Worm (Caenorhabditis elegans): Measurements from ENCODE around the gene M03C11.3.
A peak's percentile ranks its signal among the peaks of the same experiment; 100 is the strongest.

The M03C11.3 gene

ce11 chrIII:10359916-10360315, 45.0 kb upstream of the M03C11.3 start:
- no peak for TF ChIP-seq fos-1 (tag; optimal IDR thresholded peaks at IDR 0.05)
- no peak for TF ChIP-seq alr-1 (tag; optimal IDR thresholded peaks at IDR 0.05)
- TF ChIP-seq nhr-23 (tag; optimal IDR thresholded peaks at IDR 0.05), result no peak
- TF ChIP-seq R02D3.7 (tag; optimal IDR thresholded peaks at IDR 0.05), result no peak
- TF ChIP-seq mdl-1 (tag; optimal IDR thresholded peaks at IDR 0.05), result no peak
- TF ChIP-seq mab-5 (tag; optimal IDR thresholded peaks at IDR 0.05), result no peak
- no peak for TF ChIP-seq nhr-12 (tag; optimal IDR thresholded peaks at IDR 0.05)
- no peak for TF ChIP-seq snpc-4 (tag; optimal IDR thresholded peaks at IDR 0.05)
- no peak for TF ChIP-seq F13H6.1 (tag; optimal IDR thresholded peaks at IDR 0.05)
- no peak for TF ChIP-seq ceh-16 (tag; optimal IDR thresholded peaks at IDR 0.05)
- no peak for TF ChIP-seq blmp-1 (tag; optimal IDR thresholded peaks at IDR 0.05; ENCODE audit: insufficient read depth)
- no peak for TF ChIP-seq nhr-10 (tag; optimal IDR thresholded peaks at IDR 0.05)
- no peak for TF ChIP-seq nhr-77 (tag; optimal IDR thresholded peaks at IDR 0.05)
- no peak for TF ChIP-seq elt-3 (tag; optimal IDR thresholded peaks at IDR 0.05)
- TF ChIP-seq nhr-6 (tag; optimal IDR thresholded peaks at IDR 0.05), result no peak
- no peak for TF ChIP-seq aly-2 (tag; optimal IDR thresholded peaks at IDR 0.05)
- TF ChIP-seq sma-3 (GFP tag; optimal IDR thresholded peaks at IDR 0.05), result no peak

ce11 chrIII:10361456-10361855, 43.4 kb upstream of the M03C11.3 start:
- TF ChIP-seq nhr-237 (tag; optimal IDR thresholded peaks at IDR 0.05), result no peak
- TF ChIP-seq skn-1 (tag; optimal IDR thresholded peaks at IDR 0.05), result no peak
- TF ChIP-seq elt-1 (tag; optimal IDR thresholded peaks at IDR 0.05), result no peak
- no peak for TF ChIP-seq nhr-21 (tag; optimal IDR thresholded peaks at IDR 0.05)
- no peak for TF ChIP-seq nhr-23 (tag; optimal IDR thresholded peaks at IDR 0.05)
- no peak for TF ChIP-seq unc-55 (GFP tag; optimal IDR thresholded peaks at IDR 0.05)
- TF ChIP-seq ztf-4 (tag; optimal IDR thresholded peaks at IDR 0.05), result no peak
- TF ChIP-seq nhr-129 (tag; optimal IDR thresholded peaks at IDR 0.05), result no peak
- no peak for TF ChIP-seq lsy-2 (tag; optimal IDR thresholded peaks at IDR 0.05)
- TF ChIP-seq nhr-11 (tag; optimal IDR thresholded peaks at IDR 0.05), result no peak
- no peak for TF ChIP-seq snpc-4 (tag; optimal IDR thresholded peaks at IDR 0.05)

- peak in 1 of 2 experiments; percentile 47 for TF ChIP-seq lsy-2 (tag; optimal IDR thresholded peaks at IDR 0.05)
- no peak for TF ChIP-seq nhr-10 (tag; optimal IDR thresholded peaks at IDR 0.05)
Observed at ce11 chrIII:10362920-10363319, 42.0 kb upstream of the M03C11.3 start.

- TF ChIP-seq mdl-1 (tag; optimal IDR thresholded peaks at IDR 0.05) (no peak), ceh-16 (tag; optimal IDR thresholded peaks at IDR 0.05) (no peak), ztf-1 (GFP tag; conservative IDR thresholded peaks at IDR 0.05) (no peak), zag-1 (tag; optimal IDR thresholded peaks at IDR 0.05) (no peak), unc-55 (GFP tag; optimal IDR thresholded peaks at IDR 0.05) (no peak), snpc-4 (tag; optimal IDR thresholded peaks at IDR 0.05) (no peak), ceh-82 (tag; optimal IDR thresholded peaks at IDR 0.05) (no peak), ztf-11 (tag; optimal IDR thresholded peaks at IDR 0.05) (no peak), nhr-11 (tag; optimal IDR thresholded peaks at IDR 0.05) (no peak), sem-4 (tag; optimal IDR thresholded peaks at IDR 0.05) (no peak), sma-9 (GFP tag; optimal IDR thresholded peaks at IDR 0.05) (no peak), sma-9 (tag; optimal IDR thresholded peaks at IDR 0.05) (no peak), nhr-23 (tag; optimal IDR thresholded peaks at IDR 0.05) (no peak), lsy-2 (tag; optimal IDR thresholded peaks at IDR 0.05) (no peak), unc-39 (tag; optimal IDR thresholded peaks at IDR 0.05) (no peak)
Observed at ce11 chrIII:10364656-10365055, 40.2 kb upstream of the M03C11.3 start, which contains the start of gene tbc-8. Gene tbc-8, plus strand, starts transcription at chrIII:10364956.

ce11 chrIII:10367355-10367909, 37.4 kb upstream of the M03C11.3 start:
- TF ChIP-seq nhr-129 (tag; optimal IDR thresholded peaks at IDR 0.05), result peak; percentile 18
- peak; percentile 44 for TF ChIP-seq unc-55 (GFP tag; optimal IDR thresholded peaks at IDR 0.05)
- no peak for TF ChIP-seq lin-39 (tag; optimal IDR thresholded peaks at IDR 0.05)
- TF ChIP-seq R02D3.7 (tag; optimal IDR thresholded peaks at IDR 0.05), result no peak
- no peak for TF ChIP-seq ceh-82 (tag; optimal IDR thresholded peaks at IDR 0.05)
- no peak for TF ChIP-seq aly-2 (tag; optimal IDR thresholded peaks at IDR 0.05)
- no peak for TF ChIP-seq lin-11 (tag; optimal IDR thresholded peaks at IDR 0.05)
- peak; percentile 45 for TF ChIP-seq C34F6.9 (tag; optimal IDR thresholded peaks at IDR 0.05)
- no peak for TF ChIP-seq nhr-12 (tag; optimal IDR thresholded peaks at IDR 0.05)
- no peak for TF ChIP-seq unc-62 (GFP tag; optimal IDR thresholded peaks at IDR 0.05)
- no peak for TF ChIP-seq ztf-11 (tag; optimal IDR thresholded peaks at IDR 0.05)
- TF ChIP-seq lin-13 (GFP tag; optimal IDR thresholded peaks at IDR 0.05), result no peak
- TF ChIP-seq dmd-4 (tag; optimal IDR thresholded peaks at IDR 0.05), result no peak
- no peak for TF ChIP-seq ztf-4 (tag; optimal IDR thresholded peaks at IDR 0.05)
- TF ChIP-seq ztf-1 (GFP tag; conservative IDR thresholded peaks at IDR 0.05), result no peak
- TF ChIP-seq mbf-1 (tag; optimal IDR thresholded peaks at IDR 0.05), result no peak
- no peak for TF ChIP-seq mab-5 (tag; optimal IDR thresholded peaks at IDR 0.05)
- no peak for TF ChIP-seq nhr-6 (tag; optimal IDR thresholded peaks at IDR 0.05)
- TF ChIP-seq unc-39 (tag; optimal IDR thresholded peaks at IDR 0.05), result no peak
- peak; percentile 10 for TF ChIP-seq zag-1 (tag; optimal IDR thresholded peaks at IDR 0.05)
- no peak for TF ChIP-seq sma-9 (GFP tag; optimal IDR thresholded peaks at IDR 0.05)
- TF ChIP-seq sma-9 (tag; optimal IDR thresholded peaks at IDR 0.05), result no peak
- no peak for TF ChIP-seq ama-1 (optimal IDR thresholded peaks at IDR 0.05)
- peak in 1 of 2 experiments; percentile 24 for TF ChIP-seq lsy-2 (tag; optimal IDR thresholded peaks at IDR 0.05)
- no peak for TF ChIP-seq Y55F3AM.14 (GFP tag; optimal IDR thresholded peaks at IDR 0.05)
- TF ChIP-seq snpc-4 (tag; optimal IDR thresholded peaks at IDR 0.05), result no peak
- TF ChIP-seq elt-3 (tag; optimal IDR thresholded peaks at IDR 0.05), result no peak
